Fruit fly (Drosophila melanogaster) whole organism, adult: ENCODE results near the gene Snoo.
"Not testable (repeated sequence)": the region's sequence is repeated elsewhere in the genome, so short reads cannot be mapped to it uniquely, and the experiment has no call there.

ENCODE experiments used
- CG11617 ChIP-seq: fragments of 200-800 bp; sonication (Bioruptor generic); optimal IDR thresholded peaks from 2 replicates; lab custom pipeline; 2017; ENCODE audit warnings: mild to moderate bottlenecking, missing biosample characterization, missing genetic modification reagents, missing genetic modification characterization
- CG12768 ChIP-seq: fragments of 200-800 bp; sonication (Bioruptor generic); optimal IDR thresholded peaks from 2 replicates; lab custom pipeline; 2017; ENCODE audit warnings: missing biosample characterization, missing genetic modification characterization, mild to moderate bottlenecking, moderate library complexity, missing genetic modification reagents
- CG14711 ChIP-seq: fragments of 200-800 bp; sonication (Bioruptor generic); optimal IDR thresholded peaks from 2 replicates; lab custom pipeline; 2018; ENCODE audit warnings: missing biosample characterization, mild to moderate bottlenecking, missing genetic modification characterization, moderate library complexity
- CG1620 ChIP-seq: fragments of 200-800 bp; sonication (Bioruptor generic); optimal IDR thresholded peaks from 2 replicates; lab custom pipeline; 2016; ENCODE audit warnings: missing biosample characterization, missing genetic modification characterization
- CG33017 ChIP-seq: fragments of 200-800 bp; sonication (Bioruptor generic); optimal IDR thresholded peaks from 2 replicates; lab custom pipeline; 2018; ENCODE audit warnings: missing biosample characterization, mild to moderate bottlenecking, missing genetic modification characterization, moderate library complexity
- CG5204 ChIP-seq: fragments of 200-800 bp; sonication (Bioruptor generic); optimal IDR thresholded peaks from 2 replicates; lab custom pipeline; 2016; ENCODE audit warnings: missing biosample characterization, missing genetic modification characterization
- CG7045 ChIP-seq: fragments of 200-800 bp; sonication (Bioruptor generic); optimal IDR thresholded peaks from 2 replicates; lab custom pipeline; 2017; ENCODE audit warnings: missing biosample characterization, mild to moderate bottlenecking, missing genetic modification characterization
- CG7101 ChIP-seq: fragments of 200-800 bp; sonication (Bioruptor generic); optimal IDR thresholded peaks from 2 replicates; lab custom pipeline; 2018; ENCODE audit warnings: missing biosample characterization, mild to moderate bottlenecking, missing genetic modification characterization, moderate library complexity
- Clk ChIP-seq: fragments of 200-800 bp; sonication (Bioruptor generic); optimal IDR thresholded peaks from 2 replicates; lab custom pipeline; 2017; ENCODE audit warnings: missing biosample characterization, missing genetic modification characterization
- Crg-1 ChIP-seq: fragments of 200-800 bp; sonication (Bioruptor generic); optimal IDR thresholded peaks from 2 replicates; lab custom pipeline; 2016; ENCODE audit warnings: missing biosample characterization, missing genetic modification characterization
- Hr96 ChIP-seq: fragments of 200-800 bp; sonication (Bioruptor generic); optimal IDR thresholded peaks from 2 replicates; lab custom pipeline; 2016; ENCODE audit warnings: missing biosample characterization, missing genetic modification characterization
- Mnt ChIP-seq: fragments of 200-800 bp; sonication (Bioruptor generic); optimal IDR thresholded peaks from 2 replicates; lab custom pipeline; 2016; ENCODE audit warnings: missing biosample characterization, mild to moderate bottlenecking, missing genetic modification characterization
- bab1 ChIP-seq: fragments of 200-800 bp; sonication (Bioruptor generic); optimal IDR thresholded peaks from 3 replicates; lab custom pipeline; 2019; ENCODE audit warnings: missing biosample characterization, mild to moderate bottlenecking, missing genetic modification characterization, moderate library complexity
- cic ChIP-seq: fragments of 200-800 bp; sonication (Bioruptor generic); optimal IDR thresholded peaks from 2 replicates; lab custom pipeline; 2017; ENCODE audit warnings: missing biosample characterization, mild to moderate bottlenecking, missing genetic modification characterization, moderate library complexity
- cnc ChIP-seq, 2 experiments: fragments of >200 bp; optimal IDR thresholded peaks; 2 replicates each; lab custom pipeline; 2017
- kay ChIP-seq: fragments of 200-800 bp; sonication (Bioruptor generic); peaks from one replicate; lab custom pipeline; 2016; ENCODE audit warnings: missing biosample characterization, missing genetic modification characterization, borderline replicate concordance
- ovo ChIP-seq: fragments of 200-800 bp; sonication (Bioruptor generic); optimal IDR thresholded peaks from 2 replicates; lab custom pipeline; 2016; ENCODE audit warnings: missing biosample characterization, missing genetic modification characterization
- pad ChIP-seq: fragments of 200-800 bp; sonication (Bioruptor generic); optimal IDR thresholded peaks from 3 replicates; lab custom pipeline; 2017; ENCODE audit warnings: missing biosample characterization, missing genetic modification characterization, mild to moderate bottlenecking, moderate library complexity, missing genetic modification reagents
- tj ChIP-seq: fragments of 200-800 bp; sonication (Bioruptor generic); optimal IDR thresholded peaks from 3 replicates; lab custom pipeline; 2017; ENCODE audit warnings: missing biosample characterization, mild to moderate bottlenecking, missing genetic modification characterization, moderate library complexity
- toe ChIP-seq: fragments of 200-800 bp; sonication (Bioruptor generic); optimal IDR thresholded peaks from 2 replicates; lab custom pipeline; 2016; ENCODE audit warnings: missing biosample characterization, missing genetic modification characterization

Gene Snoo

dm6 chr2L:7991951-7992350, 8.0 kb upstream of the Snoo start:
- TF ChIP-seq CG12768 (GFP tag; lab: Kevin White, UChicago) (no peak), CG7045 (GFP tag; lab: Kevin White, UChicago) (no peak), pad (no peak), CG7101 (peak; percentile 74), CG14711 (peak; percentile 51), bab1 (peak; percentile 33), CG33017 (peak; percentile 71)

DNA sequence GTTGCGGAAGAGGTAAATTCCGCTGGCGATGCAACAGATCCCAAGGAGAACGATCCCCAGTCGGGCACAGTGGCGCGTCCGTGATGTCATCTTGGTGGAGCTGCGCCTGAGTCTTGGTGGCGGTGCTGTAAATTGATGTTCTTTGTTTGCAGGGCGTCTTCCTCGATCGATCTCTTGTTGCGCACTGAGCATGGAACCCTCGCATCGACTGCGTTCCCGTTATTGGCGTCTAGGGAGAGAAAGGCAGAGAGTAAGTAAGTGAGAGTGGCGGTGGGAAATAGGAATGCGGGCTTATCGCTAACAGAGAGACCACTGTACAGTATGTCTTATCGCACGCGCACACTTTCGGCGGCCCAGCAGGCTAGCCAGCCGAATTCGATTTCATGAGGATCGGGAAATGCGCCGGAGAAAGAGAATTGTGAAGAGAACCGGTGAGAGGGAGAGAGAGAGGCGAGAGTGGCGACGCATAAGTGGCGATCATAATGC, 7.4 kb upstream of the Snoo start:
- TF ChIP-seq toe (GFP tag; lab: Kevin White, UChicago): no peak
- no peak for TF ChIP-seq pad
- TF ChIP-seq ovo (GFP tag; lab: Kevin White, UChicago): peak; percentile 80
- TF ChIP-seq Clk (GFP tag; lab: Kevin White, UChicago): no peak
- TF ChIP-seq CG7045 (GFP tag; lab: Kevin White, UChicago): no peak
- TF ChIP-seq Hr96 (GFP tag; lab: Kevin White, UChicago): no peak
- TF ChIP-seq CG11617 (GFP tag; lab: Kevin White, UChicago): no peak
- peak; percentile 61 for TF ChIP-seq Mnt (GFP tag; lab: Kevin White, UChicago)
- no peak for TF ChIP-seq CG12768 (GFP tag; lab: Kevin White, UChicago)
- peak; percentile 27 for TF ChIP-seq cic
- no peak for TF ChIP-seq cnc (optimal IDR thresholded peaks at IDR 0.05; lab: Kevin White, UChicago)
- TF ChIP-seq kay (GFP tag; lab: Kevin White, UChicago): no peak

DNA sequence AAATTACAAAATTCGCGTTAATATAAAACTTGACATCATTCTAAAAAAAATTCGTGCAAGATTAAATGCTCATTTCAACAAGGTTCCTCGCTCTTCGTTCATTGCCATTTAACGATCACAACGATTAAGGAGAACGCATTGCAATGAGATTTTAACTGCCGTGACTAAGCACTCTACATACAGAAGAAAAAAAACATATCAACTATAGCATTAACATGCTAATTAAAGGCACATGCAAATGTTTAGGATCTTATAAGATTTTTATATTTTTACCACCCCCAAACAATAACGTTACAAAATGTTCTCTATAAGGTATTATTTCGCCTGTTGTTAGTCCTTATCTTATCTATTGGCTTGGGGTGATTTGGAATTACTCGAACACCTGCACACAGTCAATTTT, 6.7 kb upstream of the Snoo start:
- TF ChIP-seq CG7101: no peak
- TF ChIP-seq cnc (optimal IDR thresholded peaks at IDR 0.05; lab: Kevin White, UChicago): peak in 1 of 2 experiments; percentile 62

DNA sequence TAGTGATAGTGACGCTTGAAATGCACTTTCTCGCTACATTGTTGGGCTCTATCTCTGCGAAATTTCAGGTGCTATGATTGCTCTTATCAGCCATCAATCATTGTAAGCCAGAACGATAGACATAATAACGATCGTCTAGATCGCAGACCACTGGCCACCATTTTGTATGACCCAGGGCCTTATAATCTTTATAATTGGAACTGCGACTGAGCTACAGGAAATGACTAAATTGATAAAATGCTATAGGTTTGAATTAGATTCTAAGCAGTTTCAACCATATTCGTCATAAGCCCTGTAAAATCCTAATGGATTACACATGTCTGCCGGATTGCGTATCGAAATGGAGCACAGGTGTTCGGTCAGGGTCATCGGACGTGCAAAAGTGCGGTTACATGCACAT, 5.9 kb upstream of the Snoo start:
- peak; percentile 62 for TF ChIP-seq cic
- TF ChIP-seq Mnt (GFP tag; lab: Kevin White, UChicago): peak; percentile 1
- peak; percentile 20 for TF ChIP-seq CG7101
- TF ChIP-seq toe (GFP tag; lab: Kevin White, UChicago): no peak
- no peak for TF ChIP-seq CG1620
- TF ChIP-seq CG7045 (GFP tag; lab: Kevin White, UChicago): no peak

dm6 chr2L:7986210-7986609, 2.2 kb upstream of the Snoo start:
- no peak for TF ChIP-seq tj (GFP tag; lab: Kevin White, UChicago)
- TF ChIP-seq CG5204 (GFP tag; lab: Kevin White, UChicago): no peak
- no peak for TF ChIP-seq Crg-1 (GFP tag; lab: Kevin White, UChicago)
- no peak for TF ChIP-seq CG33017
- no peak for TF ChIP-seq cnc (optimal IDR thresholded peaks at IDR 0.05; lab: Kevin White, UChicago)
- TF ChIP-seq ovo (GFP tag; lab: Kevin White, UChicago): no peak
- no peak for TF ChIP-seq CG7045 (GFP tag; lab: Kevin White, UChicago)
- no peak for TF ChIP-seq Clk (GFP tag; lab: Kevin White, UChicago)
- TF ChIP-seq CG11617 (GFP tag; lab: Kevin White, UChicago): no peak
- no peak for TF ChIP-seq CG1620
- no peak for TF ChIP-seq toe (GFP tag; lab: Kevin White, UChicago)
- TF ChIP-seq Mnt (GFP tag; lab: Kevin White, UChicago): no peak
- no peak for TF ChIP-seq bab1
- TF ChIP-seq pad: no peak
- no peak for TF ChIP-seq cic

- TF ChIP-seq tj (GFP tag; lab: Kevin White, UChicago) (peak; percentile 27), CG14711 (peak; percentile 2), pad (no peak), Mnt (GFP tag; lab: Kevin White, UChicago) (peak; percentile 55), CG7101 (no peak), toe (GFP tag; lab: Kevin White, UChicago) (no peak), ovo (GFP tag; lab: Kevin White, UChicago) (no peak), CG11617 (GFP tag; lab: Kevin White, UChicago) (peak; percentile 29), CG12768 (GFP tag; lab: Kevin White, UChicago) (no peak), Hr96 (GFP tag; lab: Kevin White, UChicago) (peak; percentile 1), kay (GFP tag; lab: Kevin White, UChicago) (no peak), Crg-1 (GFP tag; lab: Kevin White, UChicago) (peak; percentile 24), CG7045 (GFP tag; lab: Kevin White, UChicago) (no peak), Clk (GFP tag; lab: Kevin White, UChicago) (no peak), cnc (optimal IDR thresholded peaks at IDR 0.05; lab: Kevin White, UChicago) (no peak), cic (peak; percentile 62)
These were observed 1.0 kb upstream of the Snoo start for dm6 chr2L:7984889-7985514.

- not testable (repeated sequence) for TF ChIP-seq CG1620; CG7101; Crg-1 (GFP tag; lab: Kevin White, UChicago)
These were observed 350 bp downstream of the Snoo start, which contains the start of gene CG7231 for dm6 chr2L:7983646-7984045. CG7231 (plus strand) TSS chr2L:7983946.
